Worm (Caenorhabditis elegans) whole organism, L4 larva: ENCODE measurements around the gene cut-5.
A peak's percentile ranks its signal among the peaks of the same experiment; 100 is the strongest.

Experiments
- F49E8.2 ChIP-seq: sonication (generic microtip); optimal IDR thresholded peaks from 2 replicates; lab custom pipeline; 2016; ENCODE audit warnings: missing compliant biosample characterization, mild to moderate bottlenecking, missing genetic modification characterization, borderline replicate concordance
- Y48G9A.11 ChIP-seq: fragments of 200-800 bp; sonication (Bioruptor generic); IDR thresholded peaks from 2 replicates; pipeline ENCODE4 v1.3.6; 2022; ENCODE audit warnings: missing genetic modification reagents, missing genetic modification characterization, missing compliant biosample characterization
- Y75B8A.6 ChIP-seq: fragments of 200-800 bp; sonication (Bioruptor generic); IDR thresholded peaks from 2 replicates; pipeline ENCODE4 v1.3.6; 2022; ENCODE audit warnings: missing genetic modification reagents, missing genetic modification characterization, missing compliant biosample characterization
- aha-1 ChIP-seq: fragments of 150-350 bp; peaks from one replicate; lab custom pipeline; 2014; ENCODE audit warnings: missing biosample characterization, missing genetic modification characterization
- ceh-20 ChIP-seq: fragments of 200-800 bp; sonication (Bioruptor generic); IDR thresholded peaks from 2 replicates; pipeline ENCODE4 v1.3.6; 2022; ENCODE audit warnings: missing genetic modification reagents, missing genetic modification characterization, missing compliant biosample characterization
- ceh-32 ChIP-seq: sonication (generic microtip); optimal IDR thresholded peaks from 2 replicates; lab custom pipeline; 2016; ENCODE audit warnings: mild to moderate bottlenecking, missing genetic modification characterization, missing compliant biosample characterization; ENCODE audit not compliant: poor library complexity
- ceh-44 ChIP-seq: fragments of 200-800 bp; sonication (Bioruptor generic); IDR thresholded peaks from 2 replicates; pipeline ENCODE4 v1.3.6; 2022; ENCODE audit warnings: missing genetic modification reagents, missing genetic modification characterization, missing compliant biosample characterization
- ceh-62 ChIP-seq: sonication (generic microtip); optimal IDR thresholded peaks from 2 replicates; lab custom pipeline; 2017; ENCODE audit warnings: missing biosample characterization, missing genetic modification characterization
- dmd-9 ChIP-seq: fragments of 200-800 bp; sonication (Bioruptor generic); IDR thresholded peaks from 2 replicates; pipeline ENCODE4 v1.3.6; 2022; ENCODE audit warnings: missing genetic modification reagents, missing genetic modification characterization, missing compliant biosample characterization
- dve-1 ChIP-seq: sonication (generic microtip); optimal IDR thresholded peaks from 2 replicates; lab custom pipeline; 2017; ENCODE audit warnings: antibody characterized with exemption, mild to moderate bottlenecking, missing genetic modification characterization, missing compliant biosample characterization; ENCODE audit not compliant: insufficient read depth
- egl-27 ChIP-seq: sonication (generic microtip); optimal IDR thresholded peaks from 3 replicates; lab custom pipeline; 2017; ENCODE audit warnings: missing biosample characterization, missing genetic modification reagents, missing genetic modification characterization
- egl-43 ChIP-seq: fragments of 200-800 bp; sonication (Bioruptor generic); IDR thresholded peaks from 2 replicates; pipeline ENCODE4 v1.3.6; 2022; ENCODE audit warnings: missing genetic modification reagents, missing genetic modification characterization, missing compliant biosample characterization
- hif-1 ChIP-seq, 2 experiments: sonication (generic microtip); optimal IDR thresholded peaks; 2 replicates each; lab custom pipeline; 2016 to 2017; ENCODE audit warnings: missing compliant biosample characterization in 2 of 2, missing genetic modification characterization in 2 of 2, missing genetic modification reagents in 2 of 2, missing genotype in 2 of 2, mild to moderate bottlenecking in 1 of 2
- hlh-11 ChIP-seq: fragments of 200-800 bp; sonication (Bioruptor generic); optimal IDR thresholded peaks from 2 replicates; lab custom pipeline; 2018; ENCODE audit warnings: mild to moderate bottlenecking, missing genetic modification characterization, missing compliant biosample characterization
- hlh-30 ChIP-seq: sonication (generic microtip); optimal IDR thresholded peaks from 2 replicates; lab custom pipeline; 2017; ENCODE audit warnings: antibody characterized with exemption, mild to moderate bottlenecking, missing genetic modification characterization, missing compliant biosample characterization; ENCODE audit not compliant: insufficient read depth
- hmg-1.1 ChIP-seq: fragments of 200-800 bp; sonication (Bioruptor generic); IDR thresholded peaks from 2 replicates; pipeline ENCODE4 v1.3.6; 2022; ENCODE audit warnings: missing genetic modification reagents, missing genetic modification characterization, missing compliant biosample characterization
- lin-1 ChIP-seq: fragments of 200-800 bp; sonication (Bioruptor generic); IDR thresholded peaks from 2 replicates; pipeline ENCODE4 v1.3.6; 2022; ENCODE audit warnings: missing genetic modification reagents, missing genetic modification characterization, missing compliant biosample characterization
- lin-39 ChIP-seq: fragments of 150-350 bp; optimal IDR thresholded peaks from 2 replicates; lab custom pipeline; 2014; ENCODE audit warnings: missing biosample characterization, missing genetic modification reagents, missing genetic modification characterization
- lir-3 ChIP-seq: sonication (generic microtip); optimal IDR thresholded peaks from 2 replicates; lab custom pipeline; 2016; ENCODE audit warnings: mild to moderate bottlenecking, missing genetic modification characterization, missing compliant biosample characterization
- lsy-2 ChIP-seq, 2 experiments: fragments of 150-350 bp in 1 of 2; sonication (generic microtip) in 1 of 2; optimal IDR thresholded peaks; 2 replicates each; lab custom pipeline; 2014 to 2017; ENCODE audit warnings: missing biosample characterization in 2 of 2, missing genetic modification characterization in 2 of 2
- mep-1 ChIP-seq: fragments of 150-350 bp; sonication (generic microtip); optimal IDR thresholded peaks from 3 replicates; lab custom pipeline; 2014; ENCODE audit warnings: missing biosample characterization, missing genetic modification characterization
- mxl-3 ChIP-seq: fragments of 200-800 bp; sonication (Bioruptor generic); optimal IDR thresholded peaks from 2 replicates; lab custom pipeline; 2018; ENCODE audit warnings: mild to moderate bottlenecking, missing genetic modification characterization, missing compliant biosample characterization
- nhr-25 ChIP-seq: sonication (generic microtip); optimal IDR thresholded peaks from 2 replicates; lab custom pipeline; 2017; ENCODE audit warnings: missing genetic modification characterization, mild to moderate bottlenecking, missing compliant biosample characterization, antibody characterized with exemption, moderate library complexity, borderline replicate concordance; ENCODE audit not compliant: insufficient read depth
- nhr-77 ChIP-seq: fragments of 150-350 bp; optimal IDR thresholded peaks from 2 replicates; lab custom pipeline; 2014; ENCODE audit warnings: missing biosample characterization, missing genetic modification characterization
- sdz-12 ChIP-seq: fragments of 200-800 bp; sonication (Bioruptor generic); optimal IDR thresholded peaks from 2 replicates; lab custom pipeline; 2018; ENCODE audit warnings: mild to moderate bottlenecking, missing genetic modification characterization, missing compliant biosample characterization
- set-16 ChIP-seq: fragments of 200-800 bp; sonication (Bioruptor generic); IDR thresholded peaks from 2 replicates; pipeline ENCODE4 v1.3.6; 2022; ENCODE audit warnings: missing genetic modification reagents, missing genetic modification characterization, missing compliant biosample characterization
- snpc-1.2 ChIP-seq: fragments of 200-800 bp; sonication (Bioruptor generic); IDR thresholded peaks from 2 replicates; pipeline ENCODE4 v1.3.6; 2022; ENCODE audit warnings: missing genetic modification reagents, missing genetic modification characterization, missing compliant biosample characterization
- snpc-4 ChIP-seq: fragments of 150-350 bp; optimal IDR thresholded peaks from 2 replicates; lab custom pipeline; 2014; ENCODE audit warnings: missing biosample characterization, missing genetic modification characterization
- spr-3 ChIP-seq: fragments of 200-800 bp; sonication (Bioruptor generic); optimal IDR thresholded peaks from 2 replicates; lab custom pipeline; 2018; ENCODE audit warnings: mild to moderate bottlenecking, missing genetic modification characterization, missing compliant biosample characterization
- tag-97 ChIP-seq: fragments of 200-800 bp; sonication (Bioruptor generic); IDR thresholded peaks from 2 replicates; pipeline ENCODE4 v1.3.6; 2022; ENCODE audit warnings: missing genetic modification characterization, missing compliant biosample characterization
- unc-130 ChIP-seq: sonication (generic microtip); optimal IDR thresholded peaks from 2 replicates; lab custom pipeline; 2016; ENCODE audit warnings: missing genetic modification reagents, missing genetic modification characterization, missing compliant biosample characterization
- unc-62 ChIP-seq, 3 experiments: fragments of 150-350 bp in 1 of 3; sonication (generic microtip); optimal IDR thresholded peaks in 2 of 3; peaks in 1 of 3; 1 replicate in 1 of 3; 2 replicates in 2 of 3; lab custom pipeline; 2014 to 2017; ENCODE audit warnings: missing biosample characterization in 3 of 3, missing genetic modification characterization in 3 of 3, missing genetic modification reagents in 3 of 3, missing genotype in 1 of 3
- zag-1 ChIP-seq: fragments of 150-350 bp; optimal IDR thresholded peaks from 2 replicates; lab custom pipeline; 2014; ENCODE audit warnings: missing biosample characterization, missing genetic modification characterization
- zip-2 ChIP-seq: fragments of 150-350 bp; optimal IDR thresholded peaks from 2 replicates; lab custom pipeline; 2014; ENCODE audit warnings: missing biosample characterization, missing genetic modification characterization

cut-5 gene

ce11 chrX:10315905-10316304 is 22.1 kb downstream of the cut-5 start, which contains the start of gene F41E7.9:
F41E7.9 (minus strand) TSS chrX:10316005.
- TF ChIP-seq zag-1 (tag; lab: Kevin White, UChicago) (no peak), unc-130 (GFP tag; lab: Kevin White, UChicago) (no peak), dve-1 (tag; lab: Kevin White, UChicago) (no peak), hmg-1.1 (no peak), unc-62 (GFP tag; optimal IDR thresholded peaks at IDR 0.05 in 1 of 2; lab: Kevin White, UChicago) (no peak), unc-62 (tag; optimal IDR thresholded peaks at IDR 0.05; lab: Kevin White, UChicago) (no peak), lir-3 (tag; lab: Kevin White, UChicago) (no peak), egl-43 (no peak), nhr-77 (tag; lab: Kevin White, UChicago) (no peak), ceh-44 (no peak), tag-97 (GFP tag; lab: Robert Waterston, UW) (no peak), lin-39 (tag; lab: Kevin White, UChicago) (no peak), ceh-32 (tag; lab: Kevin White, UChicago) (no peak), egl-27 (tag; lab: Kevin White, UChicago) (no peak)

- no peak for TF ChIP-seq ceh-20 (GFP tag; lab: Robert Waterston, UW)
These were observed 27.6 kb downstream of the cut-5 start, which contains the start of gene F41E7.6 for ce11 chrX:10310366-10310765. F41E7.6 (minus strand) TSS chrX:10310466.

DNA sequence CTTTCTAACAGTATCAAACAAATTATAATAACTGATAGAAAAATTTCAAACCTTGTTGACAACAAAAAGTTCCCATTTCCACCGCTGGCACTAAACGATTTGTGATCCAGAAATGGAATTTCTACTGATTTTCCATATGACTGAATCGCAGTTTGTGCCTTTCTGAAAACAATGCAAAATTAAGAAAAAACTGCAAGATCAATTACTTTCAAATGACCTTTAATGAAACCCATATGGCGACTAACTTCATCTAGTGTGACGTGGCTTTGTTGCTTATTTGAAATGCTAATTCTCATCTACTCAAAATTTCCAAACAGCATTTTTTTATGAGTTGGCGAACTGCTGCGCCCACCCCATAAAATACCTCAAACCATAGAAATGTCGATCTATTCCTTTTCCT is 30.5 kb downstream of the cut-5 start, which contains the start of gene F41E7.7:
F41E7.7 (plus strand) TSS at position 301 of the 400 bp plus-strand sequence.
- TF ChIP-seq lsy-2 (tag; optimal IDR thresholded peaks at IDR 0.05; lab: Kevin White, UChicago) = no peak
- TF ChIP-seq dve-1 (tag; lab: Kevin White, UChicago) = no peak
- TF ChIP-seq spr-3 (GFP tag; lab: Kevin White, UChicago) = no peak
- no peak for TF ChIP-seq zip-2
- no peak for TF ChIP-seq hif-1 (tag; optimal IDR thresholded peaks at IDR 0.05; lab: Kevin White, UChicago)
- TF ChIP-seq sdz-12 = no peak
- no peak for TF ChIP-seq Y75B8A.6
- no peak for TF ChIP-seq nhr-77 (tag; lab: Kevin White, UChicago)
- no peak for TF ChIP-seq ceh-62 (tag; lab: Kevin White, UChicago)
- TF ChIP-seq mxl-3 = no peak
- TF ChIP-seq hlh-11 (tag; lab: Kevin White, UChicago) = no peak
- no peak for TF ChIP-seq dmd-9 (GFP tag; lab: Robert Waterston, UW)
- no peak for TF ChIP-seq hlh-30 (tag; lab: Kevin White, UChicago)
- TF ChIP-seq, all 104 proteins: peak for 0

ce11 chrX:10306923-10307322 is 31.1 kb downstream of the cut-5 start:
- no peak for TF ChIP-seq set-16 (GFP tag; lab: Robert Waterston, UW)
- peak; percentile 25 for TF ChIP-seq nhr-25 (tag; lab: Kevin White, UChicago)
- no peak for TF ChIP-seq Y48G9A.11 (GFP tag; lab: Robert Waterston, UW)
- TF ChIP-seq lin-1 (GFP tag; lab: Robert Waterston, UW) = no peak
- no peak for TF ChIP-seq snpc-1.2 (GFP tag; lab: Robert Waterston, UW)
- TF ChIP-seq ceh-62 (tag; lab: Kevin White, UChicago) = no peak
- TF ChIP-seq, all 104 proteins: peak for 1

ce11 chrX:10306289-10306688 is 31.7 kb downstream of the cut-5 start, which contains the start of gene cnc-8:
cnc-8 (plus strand) TSS chrX:10306595.
- TF ChIP-seq aha-1 (tag; lab: Kevin White, UChicago) = peak; percentile 49
- peak; percentile 9 for TF ChIP-seq dve-1 (tag; lab: Kevin White, UChicago)
- TF ChIP-seq mep-1 (tag; lab: Kevin White, UChicago) = peak; percentile 22
- TF ChIP-seq snpc-4 (tag; lab: Kevin White, UChicago) = no peak
- TF ChIP-seq nhr-25 (tag; lab: Kevin White, UChicago) = peak; percentile 29
- no peak for TF ChIP-seq F49E8.2 (tag; lab: Kevin White, UChicago)
